Worm (Caenorhabditis elegans): Measurements from ENCODE around the gene hint-3.

The hint-3 gene

ce11 chrV:7804064-7804800 is 44.0 kb downstream of the hint-3 start, which contains the start of gene uvs-1 (continued):
- TF ChIP-seq fkh-3 (tag; optimal IDR thresholded peaks at IDR 0.05) (no peak), Y79H2A.3 (GFP tag; conservative IDR thresholded peaks at IDR 0.05) (no peak), bed-2 (GFP tag; IDR thresholded peaks at IDR 0.05) (no peak), mel-28 (tag; optimal IDR thresholded peaks at IDR 0.05; ENCODE audit: borderline replicate concordance) (no peak), unc-62 (GFP tag; optimal IDR thresholded peaks at IDR 0.05) (no peak), F33H1.4 (GFP tag; IDR thresholded peaks at IDR 0.05) (peak; percentile 65), ceh-100 (GFP tag; IDR thresholded peaks at IDR 0.05) (peak; percentile 25; the same call in 1 of the 2 replicates), egrh-3 (GFP tag; IDR thresholded peaks at IDR 0.05) (no peak), ceh-79 (tag; optimal IDR thresholded peaks at IDR 0.05) (no peak), C06A6.2 (GFP tag; conservative IDR thresholded peaks at IDR 0.05) (no peak), attf-5 (GFP tag; optimal IDR thresholded peaks at IDR 0.05) (peak; percentile 75), pbrm-1 (GFP tag; IDR thresholded peaks at IDR 0.05) (0 out of 2 replicates have a peak, but pooled peaks have one; percentile 42), sdz-38 (tag; optimal IDR thresholded peaks at IDR 0.05) (no peak), hmg-1.2 (GFP tag; IDR thresholded peaks at IDR 0.05) (peak; percentile 37), T26A5.8 (tag; optimal IDR thresholded peaks at IDR 0.05) (no peak), egl-44 (GFP tag; IDR thresholded peaks at IDR 0.05) (no peak), snpc-1.1 (tag; optimal IDR thresholded peaks at IDR 0.05; ENCODE audit: insufficient read depth) (no peak), F49E8.2 (tag; optimal IDR thresholded peaks at IDR 0.05; ENCODE audit: insufficient read depth) (no peak), efl-1 (GFP tag; optimal IDR thresholded peaks at IDR 0.05) (peak; percentile 89), snpc-3.4 (tag; optimal IDR thresholded peaks at IDR 0.05) (no peak), ccch-3 (GFP tag; optimal IDR thresholded peaks at IDR 0.05) (no peak), madf-10 (tag; optimal IDR thresholded peaks at IDR 0.05) (peak; percentile 36), K11D2.4 (GFP tag; IDR thresholded peaks at IDR 0.05) (no peak), hlh-26 (GFP tag; conservative IDR thresholded peaks at IDR 0.05) (no peak), ceh-27 (GFP tag; optimal IDR thresholded peaks at IDR 0.05) (peak; percentile 51), lin-35 (GFP tag; optimal IDR thresholded peaks at IDR 0.05) (peak in 1 of 3 experiments; percentile 38), lin-26 (GFP tag; IDR thresholded peaks at IDR 0.05) (0 out of 2 replicates have a peak, but pooled peaks have one; percentile 7), Y56A3A.18 (GFP tag; IDR thresholded peaks at IDR 0.05) (no peak), nhr-120 (GFP tag; IDR thresholded peaks at IDR 0.05) (no peak), rpc-1 (optimal IDR thresholded peaks at IDR 0.05) (no peak), rpc-1 (tag; optimal IDR thresholded peaks at IDR 0.05) (no peak), Y95B8A.8 (GFP tag; IDR thresholded peaks at IDR 0.05) (no peak), ztf-18 (tag; optimal IDR thresholded peaks at IDR 0.05) (peak; percentile 32), attf-3 (GFP tag; conservative IDR thresholded peaks at IDR 0.05) (no peak)

ce11 chrV:7804801-7805163 is 44.5 kb downstream of the hint-3 start, which contains the start of gene xpo-1:
TSS of gene xpo-1 (plus strand) at chrV:7805064.
- TF ChIP-seq F37B4.10 (GFP tag; IDR thresholded peaks at IDR 0.05) (0 out of 2 replicates have a peak, but pooled peaks have one; percentile 33), cebp-1 (GFP tag; IDR thresholded peaks at IDR 0.05) (no peak), cebp-1 (tag; optimal IDR thresholded peaks at IDR 0.05) (peak; percentile 47), fkh-3 (tag; optimal IDR thresholded peaks at IDR 0.05) (no peak)

ce11 chrV:7806629-7807028 is 46.4 kb downstream of the hint-3 start:
- TF ChIP-seq egl-18 (GFP tag; IDR thresholded peaks at IDR 0.05) (no peak), ets-4 (GFP tag; optimal IDR thresholded peaks at IDR 0.05) (no peak), zfh-2 (GFP tag; conservative IDR thresholded peaks at IDR 0.05) (no peak), him-1 (tag; optimal IDR thresholded peaks at IDR 0.05) (no peak), ceh-58 (GFP tag; IDR thresholded peaks at IDR 0.05) (no peak)

Data from whole organism, young adult.